Worm (Caenorhabditis elegans) whole organism, mixed stage, embryonic: ENCODE data around the gene lbp-7.

Experiments used
- nhr-12 ChIP-seq: fragments of 150-350 bp; optimal IDR thresholded peaks from 2 replicates; lab custom pipeline; 2014; ENCODE audit warnings: missing biosample characterization, missing genetic modification characterization
- snpc-4 ChIP-seq: fragments of 150-350 bp; optimal IDR thresholded peaks from 2 replicates; lab custom pipeline; 2014; ENCODE audit warnings: missing biosample characterization, missing genetic modification characterization

ce11 chrV:13880163-13880562, 811 bp downstream of the lbp-7 start:
- no peak for TF ChIP-seq nhr-12 (tag; lab: Kevin White, UChicago)
- no peak for TF ChIP-seq snpc-4
